Fruit fly (Drosophila melanogaster): Measurements from ENCODE around the gene CG32107.
A peak's percentile ranks its signal among the peaks of the same experiment; 100 is the strongest.

CG32107 gene

dm6 chr3L:12813907-12814306 lies 47.2 kb downstream of the CG32107 start, which contains the start of the genes Sf3a2 and CG42588 (continued):
- no peak for TF ChIP-seq CG17612 (GFP tag; IDR thresholded peaks at IDR 0.05)
- TF ChIP-seq CG10431 (GFP tag; optimal IDR thresholded peaks at IDR 0.05), result no peak
- TF ChIP-seq Hey (tag; optimal IDR thresholded peaks at IDR 0.05), result no peak
- no peak for TF ChIP-seq CG8478 (optimal IDR thresholded peaks at IDR 0.05)
- TF ChIP-seq Opbp (GFP tag; IDR thresholded peaks at IDR 0.05; ENCODE audit: partially characterized antibody), result peak; percentile 76
- TF ChIP-seq Mrtf (GFP tag; IDR thresholded peaks at IDR 0.05), result no peak
- peak; percentile 89 for TF ChIP-seq CG13287 (GFP tag; IDR thresholded peaks at IDR 0.05; ENCODE audit: partially characterized antibody)
- peak; percentile 34; the same call in 1 of the 2 replicates for TF ChIP-seq CG1024 (GFP tag; IDR thresholded peaks at IDR 0.05)
- no peak for TF ChIP-seq CG12236 (GFP tag; optimal IDR thresholded peaks at IDR 0.05)
- peak; percentile 83 for TF ChIP-seq CG17829 (tag; optimal IDR thresholded peaks at IDR 0.05)
- no peak; the same call in 2 of the 3 replicates for TF ChIP-seq CG14050 (GFP tag; IDR thresholded peaks at IDR 0.05)
- TF ChIP-seq CG33557 (GFP tag; optimal IDR thresholded peaks at IDR 0.05), result peak; percentile 52

- TF ChIP-seq CG17186 (GFP tag; optimal IDR thresholded peaks at IDR 0.05) (no peak), Sox102F (GFP tag; optimal IDR thresholded peaks at IDR 0.05) (no peak), CG6813 (GFP tag; optimal IDR thresholded peaks at IDR 0.05) (no peak), mam (GFP tag; optimal IDR thresholded peaks at IDR 0.05) (no peak), cad (GFP tag; optimal IDR thresholded peaks at IDR 0.05) (no peak), zfh1 (GFP tag; IDR thresholded peaks at IDR 0.05) (no peak), CG17829 (tag; optimal IDR thresholded peaks at IDR 0.05) (no peak), sob (GFP tag; IDR thresholded peaks at IDR 0.05) (no peak), CG12659 (GFP tag; optimal IDR thresholded peaks at IDR 0.05) (no peak), bigmax (GFP tag; optimal IDR thresholded peaks at IDR 0.05) (no peak), CG17912 (GFP tag; optimal IDR thresholded peaks at IDR 0.05) (no peak), slbo (GFP tag; IDR thresholded peaks at IDR 0.05) (no peak), CG6765 (GFP tag; optimal IDR thresholded peaks at IDR 0.05) (no peak), oc (tag; optimal IDR thresholded peaks at IDR 0.05) (no peak), CG15601 (tag; optimal IDR thresholded peaks at IDR 0.05) (no peak), unpg (GFP tag; optimal IDR thresholded peaks at IDR 0.05) (no peak), Oli (tag; optimal IDR thresholded peaks at IDR 0.05) (no peak)
Measured at dm6 chr3L:12808421-12808820, 52.7 kb downstream of the CG32107 start, which contains the start of gene CG32110. Gene CG32110 (plus strand): TSS chr3L:12808721.
